Worm (Caenorhabditis elegans): ENCODE measurements around the gene clec-146.

clec-146 gene

ce11 chrII:13617808-13618207 is 24.2 kb upstream of the clec-146 start, which contains the start of gene gst-12:
gst-12 (minus strand) TSS chrII:13618061.
- TF ChIP-seq zfp-3 (GFP tag; conservative IDR thresholded peaks at IDR 0.05) (no peak), madf-9 (GFP tag; conservative IDR thresholded peaks at IDR 0.05) (no peak), Y48G9A.11 (GFP tag; IDR thresholded peaks at IDR 0.05) (no peak), daf-12 (tag; optimal IDR thresholded peaks at IDR 0.05) (no peak), aly-2 (tag; optimal IDR thresholded peaks at IDR 0.05) (no peak), ztf-11 (tag; optimal IDR thresholded peaks at IDR 0.05) (no peak), fkh-10 (GFP tag; optimal IDR thresholded peaks at IDR 0.05) (no peak), nhr-77 (tag; optimal IDR thresholded peaks at IDR 0.05) (no peak), hmg-1.1 (GFP tag; IDR thresholded peaks at IDR 0.05) (no peak), aha-1 (tag) (peak; percentile 65), mxl-3 (GFP tag; optimal IDR thresholded peaks at IDR 0.05) (peak; percentile 79), tra-1 (GFP tag; IDR thresholded peaks at IDR 0.05) (no peak), vab-7 (GFP tag; IDR thresholded peaks at IDR 0.05) (no peak), unc-62 (GFP tag; optimal IDR thresholded peaks at IDR 0.05 in 1 of 2) (peak in 1 of 2 experiments; percentile 68), unc-62 (tag; optimal IDR thresholded peaks at IDR 0.05) (no peak), nhr-6 (tag; optimal IDR thresholded peaks at IDR 0.05) (no peak), F37D6.2 (tag; optimal IDR thresholded peaks at IDR 0.05) (no peak), dve-1 (tag; optimal IDR thresholded peaks at IDR 0.05; ENCODE audit: insufficient read depth) (no peak), R02D3.7 (tag; optimal IDR thresholded peaks at IDR 0.05) (no peak), dmd-9 (GFP tag; IDR thresholded peaks at IDR 0.05) (no peak), unc-130 (GFP tag; optimal IDR thresholded peaks at IDR 0.05) (no peak), jun-1 (tag; optimal IDR thresholded peaks at IDR 0.05) (no peak), nhr-237 (tag; optimal IDR thresholded peaks at IDR 0.05) (no peak)

DNA sequence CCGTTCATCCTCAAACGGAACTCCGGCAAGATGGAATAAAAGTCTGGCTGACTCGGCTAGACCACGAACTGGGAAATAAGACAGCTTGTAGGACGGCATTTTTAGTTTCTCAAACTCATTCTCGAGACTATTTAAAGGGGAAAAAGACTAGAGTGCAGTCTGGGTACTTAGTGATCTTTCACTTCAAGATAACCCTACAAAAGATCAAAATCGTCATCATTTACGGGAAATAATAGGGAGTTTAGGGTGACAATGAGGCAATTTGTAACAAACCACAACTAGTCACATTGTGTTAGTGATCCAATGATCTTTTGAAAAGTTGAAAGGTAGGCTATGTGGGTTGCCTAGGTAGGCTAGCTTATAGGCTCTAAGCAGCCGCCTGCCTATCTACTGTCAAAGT is 22.4 kb upstream of the clec-146 start, which contains the start of gene gst-14:
Gene gst-14 (minus strand): TSS at position 101 of the 400 bp plus-strand sequence.
- TF ChIP-seq zfp-3 (GFP tag; conservative IDR thresholded peaks at IDR 0.05), result no peak
- TF ChIP-seq Y105C5A.15 (GFP tag; IDR thresholded peaks at IDR 0.05), result no peak
- TF ChIP-seq snpc-1.2 (GFP tag; IDR thresholded peaks at IDR 0.05), result no peak
- TF ChIP-seq zip-2 (tag; optimal IDR thresholded peaks at IDR 0.05), result no peak
- TF ChIP-seq sdz-12 (GFP tag; optimal IDR thresholded peaks at IDR 0.05), result no peak
- no peak for TF ChIP-seq F37D6.2 (tag; optimal IDR thresholded peaks at IDR 0.05)
- TF ChIP-seq zip-11 (GFP tag; IDR thresholded peaks at IDR 0.05), result no peak
- TF ChIP-seq daf-16 (GFP tag; optimal IDR thresholded peaks at IDR 0.05), result no peak
- TF ChIP-seq daf-16 (tag; optimal IDR thresholded peaks at IDR 0.05), result no peak
- TF ChIP-seq ceh-62 (tag; optimal IDR thresholded peaks at IDR 0.05), result no peak
- no peak for TF ChIP-seq F26F4.8 (GFP tag; conservative IDR thresholded peaks at IDR 0.05)
- no peak for TF ChIP-seq D1046.2 (GFP tag; IDR thresholded peaks at IDR 0.05)
- no peak for TF ChIP-seq gei-8 (GFP tag; optimal IDR thresholded peaks at IDR 0.05)
- no peak for TF ChIP-seq lin-13 (GFP tag; optimal IDR thresholded peaks at IDR 0.05)
- no peak for TF ChIP-seq nhr-76 (tag; optimal IDR thresholded peaks at IDR 0.05)
- no peak for TF ChIP-seq dmd-6 (GFP tag; IDR thresholded peaks at IDR 0.05)
- TF ChIP-seq nhr-237 (tag; optimal IDR thresholded peaks at IDR 0.05), result no peak
- TF ChIP-seq fos-1 (tag; optimal IDR thresholded peaks at IDR 0.05), result no peak

DNA sequence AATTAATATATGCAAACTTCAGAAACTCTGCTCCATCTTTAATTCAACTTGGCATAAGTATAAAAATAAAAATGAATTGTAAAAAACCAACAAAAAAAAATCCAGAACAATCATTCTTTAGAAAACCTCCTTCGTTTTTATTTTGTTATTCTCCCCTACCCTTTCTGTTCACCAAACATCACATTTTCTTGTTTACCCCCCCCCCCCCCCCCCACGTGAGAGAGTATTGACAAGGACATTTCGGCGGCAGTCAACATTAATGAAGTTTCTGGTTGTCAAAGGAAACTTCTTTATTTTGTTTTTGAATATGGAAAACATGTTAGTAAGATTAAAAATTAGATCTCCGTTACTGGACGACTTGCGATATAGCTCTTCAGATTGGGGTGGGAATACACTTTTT is 20.9 kb upstream of the clec-146 start:
- TF ChIP-seq lin-39 (tag; optimal IDR thresholded peaks at IDR 0.05) (no peak), lin-29 (GFP tag; IDR thresholded peaks at IDR 0.05) (no peak), T26A8.4 (GFP tag; IDR thresholded peaks at IDR 0.05) (no peak), hlh-30 (tag; optimal IDR thresholded peaks at IDR 0.05; ENCODE audit: insufficient read depth) (peak; percentile 18), unc-39 (tag; optimal IDR thresholded peaks at IDR 0.05) (no peak), php-3 (GFP tag; IDR thresholded peaks at IDR 0.05) (no peak; the same call in 1 of the 2 replicates), snpc-4 (tag; optimal IDR thresholded peaks at IDR 0.05) (no peak), daf-16 (GFP tag; optimal IDR thresholded peaks at IDR 0.05) (no peak), daf-16 (tag; optimal IDR thresholded peaks at IDR 0.05) (peak; percentile 90), mdl-1 (tag; optimal IDR thresholded peaks at IDR 0.05) (peak in 1 of 2 experiments; percentile 44), lir-3 (tag; optimal IDR thresholded peaks at IDR 0.05) (no peak), lin-15B (tag; optimal IDR thresholded peaks at IDR 0.05) (no peak), hlh-11 (tag; optimal IDR thresholded peaks at IDR 0.05) (peak; percentile 62), spr-3 (GFP tag; optimal IDR thresholded peaks at IDR 0.05) (no peak)

All from whole organism, L4 larva.